Worm (Caenorhabditis elegans) whole organism, mixed stage, embryonic: ENCODE results near the gene K02D10.3.

Experiments used
- M03D4.4 ChIP-seq: sonication (generic microtip); optimal IDR thresholded peaks from 2 replicates; lab custom pipeline; 2017; ENCODE audit warnings: mild to moderate bottlenecking, missing genetic modification characterization, missing compliant biosample characterization
- bed-3 ChIP-seq: fragments of 200-800 bp; sonication (Bioruptor generic); optimal IDR thresholded peaks from 3 replicates; lab custom pipeline; 2018; ENCODE audit warnings: mild to moderate bottlenecking, missing genetic modification characterization, moderate library complexity, missing compliant biosample characterization
- blmp-1 ChIP-seq: fragments of 150-350 bp; optimal IDR thresholded peaks from 2 replicates; lab custom pipeline; 2014; ENCODE audit warnings: missing biosample characterization, missing genetic modification characterization
- ceh-39 ChIP-seq: fragments of 150-350 bp; optimal IDR thresholded peaks from 2 replicates; lab custom pipeline; 2014; ENCODE audit warnings: missing biosample characterization, missing genetic modification characterization
- ceh-43 ChIP-seq: fragments of 200-800 bp; sonication (Bioruptor generic); optimal IDR thresholded peaks from 2 replicates; lab custom pipeline; 2018; ENCODE audit warnings: mild to moderate bottlenecking, missing genetic modification characterization, moderate library complexity, missing compliant biosample characterization
- ceh-83 ChIP-seq: fragments of 200-800 bp; sonication (Bioruptor generic); optimal IDR thresholded peaks from 2 replicates; lab custom pipeline; 2018; ENCODE audit warnings: mild to moderate bottlenecking, missing genetic modification characterization, missing compliant biosample characterization
- ces-1 ChIP-seq: fragments of 150-350 bp; optimal IDR thresholded peaks from 2 replicates; lab custom pipeline; 2014; ENCODE audit warnings: missing biosample characterization, missing genetic modification reagents, missing genetic modification characterization
- cnd-1 ChIP-seq: fragments of 200-800 bp; sonication (Bioruptor generic); optimal IDR thresholded peaks from 2 replicates; lab custom pipeline; 2018; ENCODE audit warnings: mild to moderate bottlenecking, missing genetic modification characterization, missing compliant biosample characterization
- elt-3 ChIP-seq: fragments of 150-350 bp; optimal IDR thresholded peaks from 2 replicates; lab custom pipeline; 2014; ENCODE audit warnings: missing biosample characterization, missing genetic modification characterization
- flh-1 ChIP-seq: fragments of 200-800 bp; sonication (Bioruptor generic); optimal IDR thresholded peaks from 2 replicates; lab custom pipeline; 2018; ENCODE audit warnings: mild to moderate bottlenecking, missing genetic modification characterization, moderate library complexity, missing compliant biosample characterization
- hlh-1 ChIP-seq: fragments of 150-350 bp; optimal IDR thresholded peaks from 2 replicates; lab custom pipeline; 2014; ENCODE audit warnings: missing biosample characterization, missing genetic modification reagents, missing genetic modification characterization
- lin-13 ChIP-seq: fragments of 150-350 bp; optimal IDR thresholded peaks from 2 replicates; lab custom pipeline; 2014; ENCODE audit warnings: missing biosample characterization, missing genetic modification characterization
- lin-32 ChIP-seq: fragments of 200-800 bp; sonication (Bioruptor generic); optimal IDR thresholded peaks from 2 replicates; lab custom pipeline; 2018; ENCODE audit warnings: mild to moderate bottlenecking, missing genetic modification characterization, missing compliant biosample characterization
- lsy-2 ChIP-seq: fragments of 150-350 bp; optimal IDR thresholded peaks from 2 replicates; lab custom pipeline; 2014; ENCODE audit warnings: missing biosample characterization, missing genetic modification characterization
- mab-5 ChIP-seq: fragments of 150-350 bp; optimal IDR thresholded peaks from 2 replicates; lab custom pipeline; 2014; ENCODE audit warnings: missing biosample characterization, missing genetic modification characterization
- mep-1 ChIP-seq: fragments of 150-350 bp; optimal IDR thresholded peaks from 2 replicates; lab custom pipeline; 2017; ENCODE audit warnings: missing biosample characterization, missing genetic modification reagents, missing genetic modification characterization, inconsistent platforms
- mls-2 ChIP-seq: sonication (generic microtip); optimal IDR thresholded peaks from 2 replicates; lab custom pipeline; 2016; ENCODE audit warnings: mild to moderate bottlenecking, missing genetic modification characterization, moderate library complexity, missing compliant biosample characterization
- nhr-12 ChIP-seq: fragments of 150-350 bp; optimal IDR thresholded peaks from 2 replicates; lab custom pipeline; 2014; ENCODE audit warnings: missing biosample characterization, missing genetic modification characterization
- nhr-2 ChIP-seq: fragments of 150-350 bp; optimal IDR thresholded peaks from 2 replicates; lab custom pipeline; 2014; ENCODE audit warnings: missing biosample characterization, missing genetic modification characterization
- nhr-237 ChIP-seq: fragments of 150-350 bp; optimal IDR thresholded peaks from 2 replicates; lab custom pipeline; 2014; ENCODE audit warnings: missing biosample characterization, missing genetic modification characterization
- nhr-76 ChIP-seq: sonication (generic microtip); optimal IDR thresholded peaks from 2 replicates; lab custom pipeline; 2017; ENCODE audit warnings: missing biosample characterization, missing genetic modification characterization
- sem-2 ChIP-seq: fragments of 200-800 bp; sonication (Bioruptor generic); optimal IDR thresholded peaks from 2 replicates; lab custom pipeline; 2018; ENCODE audit warnings: mild to moderate bottlenecking, missing genetic modification characterization, missing compliant biosample characterization
- sptf-1 ChIP-seq: sonication (generic microtip); optimal IDR thresholded peaks from 2 replicates; lab custom pipeline; 2017; ENCODE audit warnings: mild to moderate bottlenecking, missing genetic modification characterization, moderate library complexity, missing compliant biosample characterization
- tbx-8 ChIP-seq: fragments of 200-800 bp; sonication (Bioruptor generic); optimal IDR thresholded peaks from 2 replicates; lab custom pipeline; 2018; ENCODE audit warnings: mild to moderate bottlenecking, missing genetic modification characterization, moderate library complexity, missing compliant biosample characterization
- unc-120 ChIP-seq: sonication (generic microtip); optimal IDR thresholded peaks from 2 replicates; lab custom pipeline; 2017; ENCODE audit warnings: missing genetic modification characterization, missing compliant biosample characterization; ENCODE audit not compliant: poor library complexity, severe bottlenecking
- unc-62 ChIP-seq: fragments of 150-350 bp; optimal IDR thresholded peaks from 2 replicates; lab custom pipeline; 2014; ENCODE audit warnings: missing biosample characterization, missing genetic modification reagents, missing genetic modification characterization
- zip-8 ChIP-seq: fragments of 150-350 bp; optimal IDR thresholded peaks from 2 replicates; lab custom pipeline; 2014; ENCODE audit warnings: missing biosample characterization, missing genetic modification characterization
- ztf-11 ChIP-seq: fragments of 150-350 bp; optimal IDR thresholded peaks from 2 replicates; lab custom pipeline; 2014; ENCODE audit warnings: missing biosample characterization, missing genetic modification characterization

Gene K02D10.3

DNA sequence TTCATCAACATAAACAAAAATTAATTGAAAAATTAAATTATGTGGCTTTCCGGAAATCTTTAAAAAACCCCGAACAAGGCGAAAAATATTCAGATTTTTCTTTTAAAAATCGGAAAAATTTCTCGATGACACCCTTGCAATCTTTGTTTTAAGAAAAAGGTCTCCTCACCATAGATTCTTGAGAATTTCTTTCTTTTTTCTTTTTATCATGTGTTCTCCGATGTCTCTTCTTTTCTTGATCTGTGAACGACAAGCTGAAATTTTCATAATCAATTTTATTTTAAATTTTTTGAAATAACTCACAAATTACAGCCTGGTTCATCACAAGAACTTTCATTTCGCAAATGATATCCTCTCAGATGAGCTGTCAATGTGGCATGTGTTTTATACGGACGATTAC is 19.5 kb upstream of the K02D10.3 start, which contains the start of the genes zfp-1 and F54F2.14:
zfp-1 (plus strand) TSS at position 301 of the 400 bp plus-strand sequence.
F54F2.14 (plus strand) TSS at position 312 of the 400 bp plus-strand sequence.
- no peak for TF ChIP-seq nhr-2
- TF ChIP-seq lin-13 (tag; lab: Kevin White, UChicago) = no peak
- TF ChIP-seq nhr-12 (tag; lab: Kevin White, UChicago) = no peak
- no peak for TF ChIP-seq blmp-1 (tag; lab: Kevin White, UChicago)
- TF ChIP-seq elt-3 = no peak
- no peak for TF ChIP-seq ceh-39 (tag; lab: Kevin White, UChicago)
- TF ChIP-seq cnd-1 (tag; lab: Kevin White, UChicago) = no peak
- no peak for TF ChIP-seq ces-1 (GFP tag; lab: Kevin White, UChicago)
- no peak for TF ChIP-seq flh-1 (GFP tag; lab: Kevin White, UChicago)
- no peak for TF ChIP-seq ceh-43 (GFP tag; lab: Kevin White, UChicago)
- TF ChIP-seq mab-5 (tag; lab: Kevin White, UChicago) = no peak
- no peak for TF ChIP-seq nhr-76
- no peak for TF ChIP-seq M03D4.4 (tag; lab: Kevin White, UChicago)
- TF ChIP-seq tbx-8 (GFP tag; lab: Kevin White, UChicago) = no peak
- TF ChIP-seq unc-120 (tag; lab: Kevin White, UChicago) = no peak
- TF ChIP-seq lin-32 (GFP tag; lab: Kevin White, UChicago) = no peak
- TF ChIP-seq lsy-2 (tag; lab: Kevin White, UChicago) = no peak
- no peak for TF ChIP-seq ztf-11 (tag; lab: Kevin White, UChicago)
- no peak for TF ChIP-seq ceh-83 (GFP tag; lab: Kevin White, UChicago)

DNA sequence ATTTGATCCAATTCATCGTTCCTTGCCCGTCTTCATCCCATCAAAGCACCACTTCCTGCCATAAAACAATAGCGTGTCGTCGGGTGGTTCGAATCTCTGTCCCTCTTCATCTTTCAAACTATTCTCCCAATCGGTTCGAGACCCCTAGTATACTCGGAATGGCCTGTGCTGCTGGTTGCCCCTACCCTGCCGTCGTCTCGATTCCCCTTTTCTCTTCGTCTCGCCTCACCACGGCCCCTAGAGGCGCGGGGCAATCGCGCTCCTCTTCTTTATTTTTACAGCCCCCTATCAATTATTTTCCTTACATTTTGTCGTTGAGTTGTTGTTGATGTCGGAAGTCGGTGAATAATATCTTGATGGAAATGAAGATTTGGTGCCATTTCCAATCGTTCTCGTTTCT is 16.9 kb upstream of the K02D10.3 start:
- no peak for TF ChIP-seq zip-8 (tag; lab: Kevin White, UChicago)
- TF ChIP-seq mab-5 (tag; lab: Kevin White, UChicago) = no peak
- no peak for TF ChIP-seq nhr-76
- TF ChIP-seq blmp-1 (tag; lab: Kevin White, UChicago) = no peak
- no peak for TF ChIP-seq hlh-1 (tag; lab: Kevin White, UChicago)

DNA sequence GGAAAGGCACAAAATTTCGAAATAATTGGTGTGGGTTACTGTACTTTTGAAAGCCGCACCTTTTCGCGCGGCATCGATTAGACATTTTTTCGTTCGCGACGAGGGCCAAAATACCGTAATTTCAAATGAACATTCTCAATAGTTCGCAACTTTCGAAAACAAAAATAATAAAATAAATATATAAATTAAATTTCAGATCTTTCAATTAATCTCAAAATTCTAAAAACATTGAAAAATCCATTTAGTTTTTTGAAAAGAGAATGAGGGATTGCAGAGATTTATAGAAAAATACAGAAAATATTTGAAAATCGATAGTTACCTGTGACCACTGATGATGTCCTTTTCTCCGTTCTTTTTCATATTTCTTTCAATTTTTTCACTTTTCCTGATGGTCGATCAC is 14.3 kb upstream of the K02D10.3 start, which contains the start of gene K02D10.8:
K02D10.8 (plus strand) TSS at position 301 of the 400 bp plus-strand sequence.
- no peak for TF ChIP-seq mls-2 (tag; lab: Kevin White, UChicago)
- TF ChIP-seq M03D4.4 (tag; lab: Kevin White, UChicago) = no peak
- no peak for TF ChIP-seq ceh-39 (tag; lab: Kevin White, UChicago)
- no peak for TF ChIP-seq unc-62 (GFP tag; lab: Kevin White, UChicago)

DNA sequence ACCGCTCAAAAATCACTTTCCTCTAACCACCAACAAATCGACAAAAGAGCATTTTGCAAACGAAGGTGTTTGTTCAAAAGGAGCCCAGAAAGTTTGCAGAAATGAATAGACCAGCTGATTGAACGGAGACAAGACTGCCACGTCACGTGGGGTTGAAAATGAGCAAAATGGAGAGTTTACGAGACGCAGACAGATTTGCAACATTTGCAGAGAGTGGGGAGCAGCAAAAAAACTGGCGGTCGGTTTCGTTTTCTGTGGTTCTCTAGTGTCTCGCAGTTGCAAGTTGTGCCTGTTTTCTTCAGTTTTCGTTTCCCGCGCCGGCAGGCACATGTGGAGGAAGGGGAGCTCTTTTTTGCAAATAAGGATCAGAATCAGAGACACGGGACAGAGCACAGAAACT is 13.7 kb upstream of the K02D10.3 start:
- TF ChIP-seq mls-2 (tag; lab: Kevin White, UChicago) = no peak
- TF ChIP-seq sem-2 (GFP tag; lab: Kevin White, UChicago) = no peak
- no peak for TF ChIP-seq sptf-1 (tag; lab: Kevin White, UChicago)
- TF ChIP-seq nhr-76 = no peak
- TF ChIP-seq flh-1 (GFP tag; lab: Kevin White, UChicago) = no peak

DNA sequence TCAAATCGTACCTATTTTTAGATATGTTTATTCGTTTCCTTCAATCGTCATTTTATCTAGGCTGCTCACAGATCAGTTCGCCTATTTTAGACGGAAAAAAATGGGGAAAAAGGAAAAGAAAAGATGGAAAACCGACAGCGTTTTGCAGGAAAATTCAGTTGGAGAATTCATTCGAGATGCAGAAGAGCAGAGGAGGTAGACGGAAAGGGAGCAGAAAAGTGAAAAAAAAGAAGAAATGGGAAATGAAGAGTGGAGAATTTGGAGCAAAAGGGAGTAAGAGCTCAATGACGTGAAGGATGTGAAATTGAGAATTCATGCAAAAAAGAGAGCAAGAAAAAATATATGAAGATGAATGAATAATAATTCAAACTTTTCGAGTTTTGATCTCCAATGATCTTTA is 12.7 kb upstream of the K02D10.3 start:
- TF ChIP-seq nhr-237 (tag; lab: Kevin White, UChicago) = no peak
- no peak for TF ChIP-seq sem-2 (GFP tag; lab: Kevin White, UChicago)
- TF ChIP-seq nhr-76 = no peak
- no peak for TF ChIP-seq mep-1
- no peak for TF ChIP-seq hlh-1 (tag; lab: Kevin White, UChicago)

DNA sequence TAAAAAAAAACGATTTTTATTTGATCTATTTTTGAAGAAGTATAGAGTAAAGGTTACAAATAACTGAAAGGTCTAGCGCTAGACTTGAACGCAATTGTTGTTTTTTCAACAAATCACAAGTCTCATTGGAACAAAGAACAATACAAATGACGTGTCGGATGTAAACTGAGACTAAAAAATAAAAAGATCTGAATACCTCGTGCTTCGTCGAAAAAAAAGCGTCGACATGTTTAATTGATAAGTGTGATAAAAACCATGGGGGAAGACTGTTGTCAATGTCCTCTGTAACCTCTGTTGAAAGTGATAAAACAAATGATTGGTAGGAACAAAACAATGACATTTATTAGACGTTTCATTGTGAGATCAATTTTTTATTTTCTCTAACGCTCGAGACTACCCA is 11.0 kb upstream of the K02D10.3 start:
- TF ChIP-seq sptf-1 (tag; lab: Kevin White, UChicago) = no peak
- TF ChIP-seq unc-120 (tag; lab: Kevin White, UChicago) = no peak
- TF ChIP-seq cnd-1 (tag; lab: Kevin White, UChicago) = no peak
- no peak for TF ChIP-seq unc-62 (GFP tag; lab: Kevin White, UChicago)
- no peak for TF ChIP-seq nhr-2
- TF ChIP-seq blmp-1 (tag; lab: Kevin White, UChicago) = no peak
- TF ChIP-seq hlh-1 (tag; lab: Kevin White, UChicago) = no peak
- TF ChIP-seq nhr-12 (tag; lab: Kevin White, UChicago) = no peak
- no peak for TF ChIP-seq bed-3
